Worm (Caenorhabditis elegans) whole organism, L2 larva: ENCODE data around the gene chil-16.

Experiments used
- C34F6.9 ChIP-seq: fragments of 150-350 bp; optimal IDR thresholded peaks from 2 replicates; lab custom pipeline; 2014; ENCODE audit warnings: missing biosample characterization, missing genetic modification characterization
- F13H6.1 ChIP-seq: sonication (generic microtip); optimal IDR thresholded peaks from 2 replicates; lab custom pipeline; 2016; ENCODE audit warnings: missing genetic modification characterization, missing compliant biosample characterization
- R02D3.7 ChIP-seq: fragments of 150-350 bp; optimal IDR thresholded peaks from 2 replicates; lab custom pipeline; 2014; ENCODE audit warnings: missing biosample characterization, missing genetic modification characterization
- Y55F3AM.14 ChIP-seq: fragments of 200-800 bp; sonication (Bioruptor generic); optimal IDR thresholded peaks from 2 replicates; lab custom pipeline; 2018; ENCODE audit warnings: mild to moderate bottlenecking, missing genetic modification characterization, missing compliant biosample characterization
- ZK546.5 ChIP-seq: sonication (generic microtip); optimal IDR thresholded peaks from 2 replicates; lab custom pipeline; 2017; ENCODE audit warnings: missing biosample characterization, missing genetic modification characterization
- alr-1 ChIP-seq: fragments of 150-350 bp; optimal IDR thresholded peaks from 2 replicates; lab custom pipeline; 2014; ENCODE audit warnings: missing biosample characterization, missing genetic modification characterization
- aly-2 ChIP-seq: fragments of 150-350 bp; optimal IDR thresholded peaks from 2 replicates; lab custom pipeline; 2014; ENCODE audit warnings: missing biosample characterization, missing genetic modification characterization
- ama-1 ChIP-seq: fragments of 150-350 bp; optimal IDR thresholded peaks from 2 replicates; lab custom pipeline; 2018; ENCODE audit warnings: inconsistent platforms
- blmp-1 ChIP-seq: sonication (generic microtip); optimal IDR thresholded peaks from 2 replicates; lab custom pipeline; 2017; ENCODE audit warnings: missing genetic modification characterization, mild to moderate bottlenecking, missing compliant biosample characterization, antibody characterized with exemption, moderate library complexity; ENCODE audit not compliant: insufficient read depth
- ceh-16 ChIP-seq: fragments of 150-350 bp; optimal IDR thresholded peaks from 2 replicates; lab custom pipeline; 2014; ENCODE audit warnings: missing biosample characterization, missing genetic modification characterization
- ceh-82 ChIP-seq: fragments of 150-350 bp; optimal IDR thresholded peaks from 2 replicates; lab custom pipeline; 2014; ENCODE audit warnings: missing biosample characterization, missing genetic modification characterization
- crh-2 ChIP-seq: sonication (generic microtip); optimal IDR thresholded peaks from 2 replicates; lab custom pipeline; 2017; ENCODE audit warnings: missing biosample characterization, missing genetic modification characterization
- dmd-4 ChIP-seq: sonication (generic microtip); optimal IDR thresholded peaks from 2 replicates; lab custom pipeline; 2017; ENCODE audit warnings: missing biosample characterization, missing genetic modification characterization
- egl-27 ChIP-seq: sonication (generic microtip); optimal IDR thresholded peaks from 3 replicates; lab custom pipeline; 2017; ENCODE audit warnings: missing biosample characterization, missing genetic modification reagents, missing genetic modification characterization
- elt-1 ChIP-seq: fragments of 150-350 bp; optimal IDR thresholded peaks from 2 replicates; lab custom pipeline; 2014; ENCODE audit warnings: missing biosample characterization, missing genetic modification characterization
- elt-3 ChIP-seq: sonication (generic microtip); optimal IDR thresholded peaks from 2 replicates; lab custom pipeline; 2017; ENCODE audit warnings: missing biosample characterization, missing genetic modification characterization
- fos-1 ChIP-seq: fragments of 150-350 bp; optimal IDR thresholded peaks from 2 replicates; lab custom pipeline; 2014; ENCODE audit warnings: missing biosample characterization, missing genetic modification characterization
- gmeb-1 ChIP-seq: fragments of 150-350 bp; optimal IDR thresholded peaks from 2 replicates; lab custom pipeline; 2014; ENCODE audit warnings: missing biosample characterization, missing genetic modification characterization
- lin-11 ChIP-seq: fragments of 150-350 bp; sonication (generic microtip); optimal IDR thresholded peaks from 2 replicates; lab custom pipeline; 2014; ENCODE audit warnings: missing biosample characterization, missing genetic modification characterization, inconsistent platforms, mixed read lengths
- lin-13 ChIP-seq: fragments of 150-350 bp; optimal IDR thresholded peaks from 2 replicates; lab custom pipeline; 2014; ENCODE audit warnings: missing biosample characterization, missing genetic modification reagents, missing genetic modification characterization
- lin-39 ChIP-seq: fragments of 150-350 bp; optimal IDR thresholded peaks from 2 replicates; lab custom pipeline; 2014; ENCODE audit warnings: missing biosample characterization, missing genetic modification reagents, missing genetic modification characterization
- lsy-2 ChIP-seq, 2 experiments: fragments of 150-350 bp in 1 of 2; sonication (generic microtip) in 1 of 2; optimal IDR thresholded peaks; 2 replicates each; lab custom pipeline; 2014 to 2017; ENCODE audit warnings: missing biosample characterization in 2 of 2, missing genetic modification characterization in 2 of 2
- mab-5 ChIP-seq: fragments of 150-350 bp; optimal IDR thresholded peaks from 2 replicates; lab custom pipeline; 2014; ENCODE audit warnings: missing biosample characterization, missing genetic modification characterization
- mbf-1 ChIP-seq: sonication (generic microtip); optimal IDR thresholded peaks from 2 replicates; lab custom pipeline; 2017; ENCODE audit warnings: missing biosample characterization, missing genetic modification characterization
- mdl-1 ChIP-seq, 2 experiments: fragments of 150-350 bp in 1 of 2; sonication (generic microtip) in 1 of 2; optimal IDR thresholded peaks; 2 replicates each; lab custom pipeline; 2017; ENCODE audit warnings: missing biosample characterization in 2 of 2, missing genetic modification characterization in 2 of 2
- nhr-10 ChIP-seq: sonication (generic microtip); optimal IDR thresholded peaks from 2 replicates; lab custom pipeline; 2017; ENCODE audit warnings: missing biosample characterization, missing genetic modification characterization
- nhr-11 ChIP-seq: fragments of 150-350 bp; optimal IDR thresholded peaks from 2 replicates; lab custom pipeline; 2014; ENCODE audit warnings: missing biosample characterization, missing genetic modification characterization
- nhr-12 ChIP-seq: fragments of 150-350 bp; optimal IDR thresholded peaks from 2 replicates; lab custom pipeline; 2014; ENCODE audit warnings: missing biosample characterization, missing genetic modification characterization
- nhr-129 ChIP-seq: fragments of 150-350 bp; optimal IDR thresholded peaks from 2 replicates; lab custom pipeline; 2014; ENCODE audit warnings: missing biosample characterization, missing genetic modification characterization
- nhr-21 ChIP-seq: fragments of 150-350 bp; optimal IDR thresholded peaks from 2 replicates; lab custom pipeline; 2014; ENCODE audit warnings: missing biosample characterization, missing genetic modification characterization
- nhr-23 ChIP-seq: fragments of 150-350 bp; optimal IDR thresholded peaks from 2 replicates; lab custom pipeline; 2014; ENCODE audit warnings: missing biosample characterization, missing genetic modification reagents, missing genetic modification characterization
- nhr-237 ChIP-seq: fragments of 150-350 bp; optimal IDR thresholded peaks from 2 replicates; lab custom pipeline; 2014; ENCODE audit warnings: missing biosample characterization, missing genetic modification characterization
- nhr-25 ChIP-seq: fragments of 150-350 bp; sonication (generic microtip); optimal IDR thresholded peaks from 3 replicates; lab custom pipeline; 2014; ENCODE audit warnings: missing biosample characterization, missing genetic modification characterization
- nhr-6 ChIP-seq: fragments of 150-350 bp; optimal IDR thresholded peaks from 2 replicates; lab custom pipeline; 2014; ENCODE audit warnings: missing biosample characterization, missing genetic modification characterization
- nhr-77 ChIP-seq: fragments of 150-350 bp; optimal IDR thresholded peaks from 2 replicates; lab custom pipeline; 2014; ENCODE audit warnings: missing biosample characterization, missing genetic modification characterization
- peb-1 ChIP-seq: fragments of 150-350 bp; optimal IDR thresholded peaks from 2 replicates; lab custom pipeline; 2014; ENCODE audit warnings: missing biosample characterization, missing genetic modification characterization
- sem-4 ChIP-seq: fragments of 150-350 bp; optimal IDR thresholded peaks from 2 replicates; lab custom pipeline; 2014; ENCODE audit warnings: missing biosample characterization, missing genetic modification reagents, missing genetic modification characterization
- skn-1 ChIP-seq: sonication (generic microtip); optimal IDR thresholded peaks from 2 replicates; lab custom pipeline; 2017; ENCODE audit warnings: missing biosample characterization, missing genetic modification characterization
- sma-3 ChIP-seq: sonication (generic microtip); optimal IDR thresholded peaks from 2 replicates; lab custom pipeline; 2016; ENCODE audit warnings: missing genetic modification reagents, missing genetic modification characterization, missing compliant biosample characterization
- sma-9 ChIP-seq, 2 experiments: fragments of 150-350 bp in 1 of 2; sonication (generic microtip) in 1 of 2; optimal IDR thresholded peaks; 2 replicates each; lab custom pipeline; 2014 to 2016; ENCODE audit warnings: missing genetic modification characterization in 2 of 2, mild to moderate bottlenecking in 1 of 2, missing biosample characterization in 1 of 2, missing compliant biosample characterization in 1 of 2, missing genetic modification reagents in 1 of 2, moderate library complexity in 1 of 2
- snpc-4 ChIP-seq: fragments of 150-350 bp; optimal IDR thresholded peaks from 2 replicates; lab custom pipeline; 2014; ENCODE audit warnings: missing biosample characterization, missing genetic modification characterization
- unc-39 ChIP-seq: fragments of 150-350 bp; optimal IDR thresholded peaks from 2 replicates; lab custom pipeline; 2014; ENCODE audit warnings: missing biosample characterization, missing genetic modification characterization
- unc-55 ChIP-seq: fragments of 150-350 bp; sonication (generic microtip); optimal IDR thresholded peaks from 3 replicates; lab custom pipeline; 2014; ENCODE audit warnings: missing biosample characterization, missing genetic modification reagents, missing genetic modification characterization
- unc-62 ChIP-seq: fragments of 150-350 bp; optimal IDR thresholded peaks from 2 replicates; lab custom pipeline; 2014; ENCODE audit warnings: missing biosample characterization, missing genetic modification reagents, missing genetic modification characterization
- zag-1 ChIP-seq: fragments of 150-350 bp; optimal IDR thresholded peaks from 2 replicates; lab custom pipeline; 2014; ENCODE audit warnings: missing biosample characterization, missing genetic modification characterization
- ztf-1 ChIP-seq: fragments of 200-800 bp; sonication (Bioruptor generic); conservative IDR thresholded peaks from 2 replicates; pipeline ENCODE4 v1.3.6; 2022; ENCODE audit warnings: missing genetic modification characterization, missing compliant biosample characterization
- ztf-11 ChIP-seq: sonication (generic microtip); optimal IDR thresholded peaks from 2 replicates; lab custom pipeline; 2017; ENCODE audit warnings: missing biosample characterization, missing genetic modification characterization
- ztf-4 ChIP-seq: fragments of 150-350 bp; optimal IDR thresholded peaks from 2 replicates; lab custom pipeline; 2014; ENCODE audit warnings: missing biosample characterization, missing genetic modification characterization

The chil-16 gene

ce11 chrII:9487337-9487950 lies 45.7 kb upstream of the chil-16 start, which contains the start of gene T19H5.4:
Gene T19H5.4, minus strand, starts transcription at chrII:9487387.
- no peak for TF ChIP-seq ztf-11
- peak; percentile 18 for TF ChIP-seq nhr-129 (tag; lab: Kevin White, UChicago)
- no peak for TF ChIP-seq unc-62 (GFP tag; lab: Kevin White, UChicago)
- TF ChIP-seq crh-2 (tag; lab: Kevin White, UChicago), result no peak
- TF ChIP-seq nhr-77, result no peak
- no peak for TF ChIP-seq nhr-10 (tag; lab: Kevin White, UChicago)
- TF ChIP-seq alr-1 (tag; lab: Kevin White, UChicago), result no peak
- peak; percentile 65 for TF ChIP-seq egl-27
- TF ChIP-seq zag-1, result no peak
- peak; percentile 57 for TF ChIP-seq nhr-25 (tag; lab: Kevin White, UChicago)
- no peak for TF ChIP-seq unc-39 (tag; lab: Kevin White, UChicago)
- TF ChIP-seq elt-3 (tag; lab: Kevin White, UChicago), result no peak
- peak; percentile 93 for TF ChIP-seq sma-9 (GFP tag; optimal IDR thresholded peaks at IDR 0.05; lab: Kevin White, UChicago)
- no peak for TF ChIP-seq sma-9 (tag; optimal IDR thresholded peaks at IDR 0.05; lab: Kevin White, UChicago)
- no peak for TF ChIP-seq elt-1 (tag; lab: Kevin White, UChicago)
- no peak for TF ChIP-seq nhr-237 (tag; lab: Kevin White, UChicago)
- TF ChIP-seq C34F6.9 (tag; lab: Kevin White, UChicago), result peak; percentile 2
- TF ChIP-seq ZK546.5 (tag; lab: Kevin White, UChicago), result no peak
- TF ChIP-seq gmeb-1 (tag; lab: Kevin White, UChicago), result peak; percentile 42
- TF ChIP-seq R02D3.7, result no peak
- TF ChIP-seq lsy-2 (tag; optimal IDR thresholded peaks at IDR 0.05; lab: Kevin White, UChicago), result peak in 1 of 2 experiments; percentile 30
- no peak for TF ChIP-seq lin-13 (GFP tag; lab: Kevin White, UChicago)
- TF ChIP-seq unc-55 (GFP tag; lab: Kevin White, UChicago), result no peak
- TF ChIP-seq peb-1 (tag; lab: Kevin White, UChicago), result no peak
- peak; percentile 64 for TF ChIP-seq nhr-21
- TF ChIP-seq nhr-11 (tag; lab: Kevin White, UChicago), result no peak
- peak; percentile 6 for TF ChIP-seq Y55F3AM.14 (GFP tag; lab: Kevin White, UChicago)
- TF ChIP-seq fos-1, result peak; percentile 64
- TF ChIP-seq mbf-1 (tag; lab: Kevin White, UChicago), result no peak
- peak; percentile 53 for TF ChIP-seq blmp-1 (tag; lab: Kevin White, UChicago)
- no peak for TF ChIP-seq ceh-16 (tag; lab: Kevin White, UChicago)
- TF ChIP-seq lin-11 (tag; lab: Kevin White, UChicago), result peak; percentile 29
- peak; percentile 24 for TF ChIP-seq ztf-4
- TF ChIP-seq ceh-82 (tag; lab: Kevin White, UChicago), result no peak
- TF ChIP-seq mab-5 (tag; lab: Kevin White, UChicago), result no peak
- TF ChIP-seq snpc-4 (tag; lab: Kevin White, UChicago), result no peak
- TF ChIP-seq aly-2 (tag; lab: Kevin White, UChicago), result no peak
- no peak for TF ChIP-seq ztf-1 (GFP tag; lab: Robert Waterston, UW)
- no peak for TF ChIP-seq nhr-12 (tag; lab: Kevin White, UChicago)
- peak; percentile 61 for TF ChIP-seq sma-3 (GFP tag; lab: Kevin White, UChicago)
- TF ChIP-seq mdl-1 (tag; optimal IDR thresholded peaks at IDR 0.05; lab: Kevin White, UChicago), result peak; percentile 56 to 59
- TF ChIP-seq ama-1 (lab: Kevin White, UChicago), result no peak
- no peak for TF ChIP-seq skn-1 (tag; lab: Kevin White, UChicago)
- TF ChIP-seq nhr-6, result no peak
- TF ChIP-seq dmd-4 (tag; lab: Kevin White, UChicago), result no peak
- no peak for TF ChIP-seq lin-39 (tag; lab: Kevin White, UChicago)
- TF ChIP-seq F13H6.1 (tag; lab: Kevin White, UChicago), result peak; percentile 54
- no peak for TF ChIP-seq nhr-23
- no peak for TF ChIP-seq sem-4 (tag; lab: Kevin White, UChicago)
- TF ChIP-seq, all 48 proteins: peak for 16
